Worm (Caenorhabditis elegans) whole organism, mixed stage, embryonic: ENCODE data around the gene R10E9.4.

ENCODE experiments used
- elt-3 ChIP-seq: fragments of 150-350 bp; optimal IDR thresholded peaks from 2 replicates; lab custom pipeline; 2014; ENCODE audit warnings: missing biosample characterization, missing genetic modification characterization
- nhr-12 ChIP-seq: fragments of 150-350 bp; optimal IDR thresholded peaks from 2 replicates; lab custom pipeline; 2014; ENCODE audit warnings: missing biosample characterization, missing genetic modification characterization

ce11 chrIII:4013061-4013460, 40.5 kb upstream of the R10E9.4 start:
- TF ChIP-seq elt-3 (tag; lab: Kevin White, UChicago) (no peak), nhr-12 (tag; lab: Kevin White, UChicago) (no peak)
